Fruit fly (Drosophila melanogaster) whole organism: ENCODE data around the gene CG31661.

Source experiments
- CG8478 ChIP-seq: fragments of >200 bp; optimal IDR thresholded peaks from 2 replicates; lab custom pipeline; 2018; ENCODE audit warnings: inconsistent platforms
- Dll ChIP-seq: fragments of >200 bp; optimal IDR thresholded peaks from 2 replicates; lab custom pipeline; 2017
- EcR ChIP-seq, 2 experiments: fragments of >200 bp; optimal IDR thresholded peaks; 2 replicates each; lab custom pipeline; 2017; ENCODE audit warnings: missing biosample characterization in 2 of 2, missing genetic modification characterization in 2 of 2, missing genetic modification reagents in 2 of 2
- pan ChIP-seq: fragments of >200 bp; optimal IDR thresholded peaks from 2 replicates; lab custom pipeline; 2017
- psq ChIP-seq: fragments of >200 bp; optimal IDR thresholded peaks from 2 replicates; lab custom pipeline; 2017
- usp ChIP-seq: fragments of >200 bp; optimal IDR thresholded peaks from 2 replicates; lab custom pipeline; 2017; ENCODE audit warnings: missing biosample characterization, missing genetic modification characterization, mixed read lengths

DNA sequence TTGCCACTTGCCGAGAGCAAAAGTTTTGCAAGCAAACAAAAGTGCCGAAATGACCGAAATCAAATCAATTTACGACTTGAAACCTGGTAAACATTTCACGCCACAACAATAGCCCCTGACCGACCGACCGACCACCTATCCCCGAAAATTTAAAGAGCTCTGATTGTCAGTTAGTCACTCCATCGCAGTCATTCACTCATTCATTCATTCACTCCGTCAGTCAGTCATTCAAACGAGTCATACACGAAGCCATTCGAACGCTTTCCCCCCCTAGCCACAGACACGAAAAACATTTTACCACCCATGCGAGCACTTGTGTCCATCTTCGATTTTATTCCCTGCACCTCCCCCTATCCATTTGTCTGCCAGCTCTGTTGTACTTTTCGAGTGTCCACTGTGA, 50.8 kb downstream of the CG31661 start:
- TF ChIP-seq pan (no peak), usp (GFP tag; lab: Kevin White, UChicago) (no peak), Dll (lab: Kevin White, UChicago) (no peak), CG8478 (lab: Kevin White, UChicago) (no peak), EcR (GFP tag; optimal IDR thresholded peaks at IDR 0.05; lab: Kevin White, UChicago) (no peak), psq (lab: Kevin White, UChicago) (no peak)
